Fruit fly (Drosophila melanogaster): ENCODE results near the gene mbf1.
A peak's percentile ranks its signal among the peaks of the same experiment; 100 is the strongest.

mbf1 gene

DNA sequence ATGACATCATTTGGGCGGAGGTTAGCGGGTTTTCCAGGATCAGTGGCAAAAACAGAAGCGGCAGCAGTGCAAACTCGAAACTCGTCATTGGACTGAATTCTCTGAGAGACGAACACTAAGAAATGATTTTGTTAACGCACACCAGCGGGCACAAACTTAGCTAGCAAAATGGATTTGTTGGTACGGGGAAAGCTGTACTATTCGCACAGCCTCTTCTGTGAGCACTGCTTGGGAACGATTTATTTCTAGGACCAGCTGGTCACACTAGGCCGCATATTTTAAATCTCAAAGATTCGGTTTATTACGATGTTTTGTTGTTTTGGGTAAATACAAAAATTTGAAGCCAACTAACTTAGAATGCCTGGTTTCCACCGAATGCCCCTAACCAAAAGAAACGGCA lies 34.9 kb downstream of the mbf1 start, which contains the start of gene CG4098 (continued):
- TF ChIP-seq CG13894 (tag; optimal IDR thresholded peaks at IDR 0.05) (peak; percentile 49), hbn (GFP tag; IDR thresholded peaks at IDR 0.05; ENCODE audit: partially characterized antibody) (peak; percentile 21; the same call in 1 of the 2 replicates), CG2889 (GFP tag; IDR thresholded peaks at IDR 0.05) (peak; percentile 57; the same call in 1 of the 3 replicates), CG7963 (GFP tag; IDR thresholded peaks at IDR 0.05; ENCODE audit: partially characterized antibody) (no peak), Dek (tag; optimal IDR thresholded peaks at IDR 0.05) (peak; percentile 47), az2 (GFP tag; optimal IDR thresholded peaks at IDR 0.05) (peak; percentile 61), HLH4C (GFP tag; IDR thresholded peaks at IDR 0.05; ENCODE audit: partially characterized antibody) (no peak), CG7786 (GFP tag; optimal IDR thresholded peaks at IDR 0.05) (peak; percentile 68), bab2 (GFP tag; optimal IDR thresholded peaks at IDR 0.05) (peak; percentile 59), Hmx (GFP tag; optimal IDR thresholded peaks at IDR 0.05) (no peak), ro (GFP tag; IDR thresholded peaks at IDR 0.05) (no peak), CG1792 (GFP tag; optimal IDR thresholded peaks at IDR 0.05) (peak; percentile 42), cato (GFP tag; optimal IDR thresholded peaks at IDR 0.05; ENCODE audit: borderline replicate concordance) (no peak), h (optimal IDR thresholded peaks at IDR 0.05) (no peak), odd (GFP tag; optimal IDR thresholded peaks at IDR 0.05) (no peak), CG9215 (GFP tag; IDR thresholded peaks at IDR 0.05) (peak; percentile 47; the same call in 1 of the 2 replicates), dm (GFP tag; optimal IDR thresholded peaks at IDR 0.05) (peak; percentile 11), slbo (GFP tag; IDR thresholded peaks at IDR 0.05) (peak; percentile 92), Hey (tag; optimal IDR thresholded peaks at IDR 0.05) (no peak), Dll (GFP tag; IDR thresholded peaks at IDR 0.05; ENCODE audit: partially characterized antibody) (0 out of 4 replicates have a peak, but pooled peaks have one; percentile 29), Ravus (GFP tag; IDR thresholded peaks at IDR 0.05) (no peak), Deaf1 (tag; optimal IDR thresholded peaks at IDR 0.05) (no peak), Ptx1 (GFP tag; IDR thresholded peaks at IDR 0.05) (peak; percentile 79), Kr (GFP tag; optimal IDR thresholded peaks at IDR 0.05) (no peak), CG1233 (GFP tag; optimal IDR thresholded peaks at IDR 0.05) (peak; percentile 25), Sox102F (GFP tag; optimal IDR thresholded peaks at IDR 0.05) (peak; percentile 29), HmgZ (tag; optimal IDR thresholded peaks at IDR 0.05) (peak; percentile 79), CG4730 (GFP tag; IDR thresholded peaks at IDR 0.05) (peak; percentile 45; the same call in 1 of the 2 replicates), fd102C (GFP tag; optimal IDR thresholded peaks at IDR 0.05) (no peak), TFAM (GFP tag; optimal IDR thresholded peaks at IDR 0.05) (no peak), stwl (tag; optimal IDR thresholded peaks at IDR 0.05) (peak; percentile 7), CG4707 (GFP tag; optimal IDR thresholded peaks at IDR 0.05) (no peak), corto (GFP tag; optimal IDR thresholded peaks at IDR 0.05) (peak; percentile 17), Pdp1 (GFP tag; optimal IDR thresholded peaks at IDR 0.05) (peak; percentile 63 to 65), pho (GFP tag; optimal IDR thresholded peaks at IDR 0.05) (peak; percentile 58), pzg (GFP tag; optimal IDR thresholded peaks at IDR 0.05) (peak; percentile 68), lola (GFP tag; optimal IDR thresholded peaks at IDR 0.05) (no peak), dati (GFP tag; IDR thresholded peaks at IDR 0.05) (no peak), chif (GFP tag; optimal IDR thresholded peaks at IDR 0.05) (peak; percentile 22 to 41), CG2875 (GFP tag; optimal IDR thresholded peaks at IDR 0.05) (no peak), Bdp1 (GFP tag; optimal IDR thresholded peaks at IDR 0.05) (peak; percentile 46), ham (GFP tag; IDR thresholded peaks at IDR 0.05) (no peak), Mes4 (GFP tag; optimal IDR thresholded peaks at IDR 0.05) (peak; percentile 13), Hmr (GFP tag; optimal IDR thresholded peaks at IDR 0.05) (peak; percentile 52), CG11085 (GFP tag; IDR thresholded peaks at IDR 0.05) (peak; percentile 62; the same call in 1 of the 2 replicates), inv (GFP tag; IDR thresholded peaks at IDR 0.05; ENCODE audit: partially characterized antibody) (no peak), Aef1 (GFP tag; IDR thresholded peaks at IDR 0.05) (peak; percentile 58), CG15269 (tag; optimal IDR thresholded peaks at IDR 0.05) (peak; percentile 58), CG13296 (GFP tag; optimal IDR thresholded peaks at IDR 0.05) (peak; percentile 28), Nf-YA (GFP tag; IDR thresholded peaks at IDR 0.05) (peak; percentile 48; the same call in 1 of the 2 replicates)

Measured in whole organism, embryonic.